Worm (Caenorhabditis elegans) whole organism, L1 larva: Measurements from ENCODE around the gene tag-329.

ENCODE experiments used
- alr-1 ChIP-seq: fragments of 200-800 bp; sonication (Bioruptor generic); optimal IDR thresholded peaks from 2 replicates; lab custom pipeline; 2018; ENCODE audit warnings: borderline replicate concordance, mild to moderate bottlenecking, missing genetic modification characterization, missing compliant biosample characterization
- blmp-1 ChIP-seq: fragments of 150-350 bp; optimal IDR thresholded peaks from 2 replicates; lab custom pipeline; 2014; ENCODE audit warnings: missing biosample characterization, missing genetic modification characterization
- ceh-8 ChIP-seq: fragments of 200-800 bp; sonication (Bioruptor generic); optimal IDR thresholded peaks from 2 replicates; lab custom pipeline; 2018; ENCODE audit warnings: mild to moderate bottlenecking, missing genetic modification characterization, moderate library complexity, missing compliant biosample characterization
- ceh-82 ChIP-seq, 3 experiments: fragments of 150-350 bp in 1 of 3; sonication (generic microtip) in 2 of 3; optimal IDR thresholded peaks; 2 replicates each; lab custom pipeline; 2014 to 2017; ENCODE audit warnings: missing biosample characterization in 3 of 3, missing genetic modification characterization in 3 of 3
- ceh-88 ChIP-seq: fragments of 200-800 bp; sonication (Bioruptor generic); IDR thresholded peaks from 2 replicates; pipeline ENCODE4 v1.3.6; 2022; ENCODE audit warnings: missing genetic modification characterization, missing compliant biosample characterization
- ceh-90 ChIP-seq: sonication (generic microtip); optimal IDR thresholded peaks from 2 replicates; lab custom pipeline; 2016; ENCODE audit warnings: missing genetic modification characterization, missing compliant biosample characterization
- dpl-1 ChIP-seq, 3 experiments: fragments of 150-350 bp in 2 of 3; sonication (generic microtip) in 1 of 3; optimal IDR thresholded peaks; 2 replicates each; lab custom pipeline; 2014 to 2017; ENCODE audit warnings: missing biosample characterization in 3 of 3, missing genetic modification characterization in 3 of 3, missing genetic modification reagents in 3 of 3
- dsc-1 ChIP-seq: sonication (generic microtip); optimal IDR thresholded peaks from 2 replicates; lab custom pipeline; 2016; ENCODE audit warnings: mild to moderate bottlenecking, missing genetic modification characterization, missing compliant biosample characterization
- elt-2 ChIP-seq: sonication (generic microtip); optimal IDR thresholded peaks from 2 replicates; lab custom pipeline; 2016; ENCODE audit warnings: missing genetic modification characterization, mild to moderate bottlenecking, inconsistent platforms, missing compliant biosample characterization, missing genetic modification reagents
- elt-3 ChIP-seq, 6 experiments: fragments of 150-350 bp in 1 of 6; sonication (generic microtip); optimal IDR thresholded peaks; 2 replicates each; lab custom pipeline; 2017 to 2018; ENCODE audit warnings: missing biosample characterization in 6 of 6, missing genetic modification characterization in 6 of 6, inconsistent platforms in 1 of 6
- ets-5 ChIP-seq: fragments of 200-800 bp; sonication (Bioruptor generic); IDR thresholded peaks from 2 replicates; pipeline ENCODE4 v1.3.6; 2022; ENCODE audit warnings: missing genetic modification characterization, missing compliant biosample characterization
- fkh-10 ChIP-seq: sonication (generic microtip); optimal IDR thresholded peaks from 2 replicates; lab custom pipeline; 2017; ENCODE audit warnings: missing biosample characterization, missing genetic modification reagents, missing genetic modification characterization
- fkh-4 ChIP-seq: sonication (generic microtip); optimal IDR thresholded peaks from 2 replicates; lab custom pipeline; 2016; ENCODE audit warnings: missing compliant biosample characterization, missing genetic modification characterization, borderline replicate concordance
- fos-1 ChIP-seq: fragments of 150-350 bp; optimal IDR thresholded peaks from 2 replicates; lab custom pipeline; 2014; ENCODE audit warnings: missing biosample characterization, missing genetic modification characterization
- grh-1 ChIP-seq: fragments of 200-800 bp; sonication (Bioruptor generic); IDR thresholded peaks from 2 replicates; pipeline ENCODE4 v1.3.6; 2022; ENCODE audit warnings: missing genetic modification reagents, missing genetic modification characterization, missing compliant biosample characterization
- hlh-17 ChIP-seq: fragments of 200-800 bp; sonication (Bioruptor generic); optimal IDR thresholded peaks from 2 replicates; lab custom pipeline; 2018; ENCODE audit warnings: missing genetic modification characterization, mild to moderate bottlenecking, missing compliant biosample characterization, moderate library complexity, borderline replicate concordance
- hlh-4 ChIP-seq: sonication (generic microtip); optimal IDR thresholded peaks from 2 replicates; lab custom pipeline; 2016; ENCODE audit warnings: mild to moderate bottlenecking, missing genetic modification characterization, missing compliant biosample characterization
- hpl-2 ChIP-seq: fragments of 150-350 bp; optimal IDR thresholded peaks from 2 replicates; lab custom pipeline; 2014; ENCODE audit warnings: missing biosample characterization, missing genetic modification reagents, missing genetic modification characterization
- irx-1 ChIP-seq: sonication (generic microtip); optimal IDR thresholded peaks from 2 replicates; lab custom pipeline; 2016; ENCODE audit warnings: missing genetic modification characterization, missing compliant biosample characterization
- isw-1 ChIP-seq: fragments of 200-800 bp; sonication (Bioruptor generic); IDR thresholded peaks from 2 replicates; pipeline ENCODE4 v1.3.6; 2022; ENCODE audit warnings: missing genetic modification characterization, missing compliant biosample characterization
- jun-1 ChIP-seq: fragments of 150-350 bp; optimal IDR thresholded peaks from 2 replicates; lab custom pipeline; 2014; ENCODE audit warnings: missing biosample characterization, missing genetic modification reagents, missing genetic modification characterization
- lin-13 ChIP-seq: fragments of 150-350 bp; optimal IDR thresholded peaks from 2 replicates; lab custom pipeline; 2014; ENCODE audit warnings: missing biosample characterization, missing genetic modification reagents, missing genetic modification characterization
- lir-3 ChIP-seq: sonication (generic microtip); optimal IDR thresholded peaks from 2 replicates; lab custom pipeline; 2016; ENCODE audit warnings: mild to moderate bottlenecking, missing genetic modification characterization, moderate library complexity, missing compliant biosample characterization; ENCODE audit not compliant: poor library complexity
- lsy-2 ChIP-seq, 2 experiments: fragments of 150-350 bp; optimal IDR thresholded peaks; 2 replicates each; lab custom pipeline; 2014; ENCODE audit warnings: missing biosample characterization in 2 of 2, missing genetic modification characterization in 2 of 2
- mab-9 ChIP-seq: fragments of 200-800 bp; sonication (Bioruptor generic); IDR thresholded peaks from 2 replicates; pipeline ENCODE4 v1.3.6; 2022; ENCODE audit warnings: missing genetic modification reagents, missing genetic modification characterization, missing compliant biosample characterization
- mep-1 ChIP-seq: fragments of 150-350 bp; optimal IDR thresholded peaks from 2 replicates; lab custom pipeline; 2014; ENCODE audit warnings: missing biosample characterization, missing genetic modification characterization
- nhr-19 ChIP-seq: fragments of 200-800 bp; sonication (Bioruptor generic); conservative IDR thresholded peaks from 2 replicates; pipeline ENCODE4 v1.3.6; 2022; ENCODE audit warnings: missing genetic modification characterization, missing compliant biosample characterization
- nhr-20 ChIP-seq: sonication (generic microtip); optimal IDR thresholded peaks from 2 replicates; lab custom pipeline; 2016; ENCODE audit warnings: mild to moderate bottlenecking, missing genetic modification characterization, missing compliant biosample characterization
- nhr-237 ChIP-seq: fragments of 150-350 bp; optimal IDR thresholded peaks from 2 replicates; lab custom pipeline; 2014; ENCODE audit warnings: missing biosample characterization, missing genetic modification characterization
- nhr-76 ChIP-seq: sonication (generic microtip); optimal IDR thresholded peaks from 2 replicates; lab custom pipeline; 2017; ENCODE audit warnings: missing biosample characterization, missing genetic modification characterization
- nhr-85 ChIP-seq: sonication (generic microtip); peaks from one replicate; lab custom pipeline; 2016; ENCODE audit warnings: missing genetic modification characterization, inconsistent platforms, missing compliant biosample characterization
- nhr-90 ChIP-seq: sonication (generic microtip); optimal IDR thresholded peaks from 2 replicates; lab custom pipeline; 2016; ENCODE audit warnings: mild to moderate bottlenecking, missing genetic modification characterization, missing compliant biosample characterization; ENCODE audit not compliant: poor library complexity
- pax-3 ChIP-seq: fragments of 200-800 bp; sonication (Bioruptor generic); optimal IDR thresholded peaks from 2 replicates; lab custom pipeline; 2018; ENCODE audit warnings: mild to moderate bottlenecking, missing genetic modification characterization, moderate library complexity, missing compliant biosample characterization
- rnt-1 ChIP-seq: sonication (generic microtip); optimal IDR thresholded peaks from 2 replicates; lab custom pipeline; 2016; ENCODE audit warnings: mild to moderate bottlenecking, missing genetic modification characterization, moderate library complexity, missing compliant biosample characterization
- skn-1 ChIP-seq: fragments of 150-350 bp; optimal IDR thresholded peaks from 2 replicates; lab custom pipeline; 2014; ENCODE audit warnings: missing biosample characterization, missing genetic modification characterization
- snpc-4 ChIP-seq: fragments of 150-350 bp; optimal IDR thresholded peaks from 2 replicates; lab custom pipeline; 2014; ENCODE audit warnings: missing biosample characterization, missing genetic modification characterization
- snu-23 ChIP-seq: sonication (generic microtip); optimal IDR thresholded peaks from 2 replicates; lab custom pipeline; 2016; ENCODE audit warnings: missing genetic modification characterization, missing compliant biosample characterization
- sox-4 ChIP-seq: sonication (generic microtip); optimal IDR thresholded peaks from 2 replicates; lab custom pipeline; 2016; ENCODE audit warnings: missing genetic modification characterization, missing compliant biosample characterization
- sptf-1 ChIP-seq: fragments of 150-350 bp; optimal IDR thresholded peaks from 2 replicates; lab custom pipeline; 2014; ENCODE audit warnings: missing biosample characterization, missing genetic modification characterization
- sup-37 ChIP-seq: fragments of 200-800 bp; sonication (Bioruptor generic); optimal IDR thresholded peaks from 2 replicates; lab custom pipeline; 2018; ENCODE audit warnings: mild to moderate bottlenecking, missing genetic modification characterization, missing compliant biosample characterization
- tlp-1 ChIP-seq: fragments of 150-350 bp; optimal IDR thresholded peaks from 2 replicates; lab custom pipeline; 2014; ENCODE audit warnings: missing biosample characterization, missing genetic modification characterization
- unc-130 ChIP-seq: fragments of 150-350 bp; optimal IDR thresholded peaks from 2 replicates; lab custom pipeline; 2017; ENCODE audit warnings: missing biosample characterization, missing genetic modification characterization, inconsistent platforms
- unc-86 ChIP-seq: sonication (generic microtip); optimal IDR thresholded peaks from 2 replicates; lab custom pipeline; 2016; ENCODE audit warnings: missing genetic modification characterization, missing compliant biosample characterization
- unc-98 ChIP-seq: fragments of 200-800 bp; sonication (Bioruptor generic); IDR thresholded peaks from 2 replicates; pipeline ENCODE4 v1.3.6; 2022; ENCODE audit warnings: missing genetic modification characterization, missing compliant biosample characterization
- xbp-1 ChIP-seq: sonication (generic microtip); optimal IDR thresholded peaks from 2 replicates; lab custom pipeline; 2016; ENCODE audit warnings: missing genetic modification characterization, missing compliant biosample characterization
- zip-4 ChIP-seq: fragments of 200-800 bp; sonication (Bioruptor generic); optimal IDR thresholded peaks from 2 replicates; lab custom pipeline; 2018; ENCODE audit warnings: mild to moderate bottlenecking, missing genetic modification characterization, moderate library complexity, missing compliant biosample characterization
- ztf-11 ChIP-seq, 2 experiments: sonication (generic microtip); optimal IDR thresholded peaks; 2 replicates each; lab custom pipeline; 2016 to 2017; ENCODE audit warnings: missing genetic modification characterization in 2 of 2, missing biosample characterization in 1 of 2, missing compliant biosample characterization in 1 of 2
- ztf-4 ChIP-seq: fragments of 150-350 bp; optimal IDR thresholded peaks from 2 replicates; lab custom pipeline; 2014; ENCODE audit warnings: missing biosample characterization, missing genetic modification characterization

The tag-329 gene

ce11 chrV:9500826-9501451 is 33.8 kb upstream of the tag-329 start, which contains the start of gene swt-5:
TSS of gene swt-5 (plus strand) at chrV:9501401.
- TF ChIP-seq hlh-17 (GFP tag; lab: Kevin White, UChicago) (no peak), alr-1 (no peak), lsy-2 (tag; optimal IDR thresholded peaks at IDR 0.05; lab: Kevin White, UChicago) (no peak), nhr-90 (tag; lab: Kevin White, UChicago) (no peak), elt-3 (tag; optimal IDR thresholded peaks at IDR 0.05; lab: Kevin White, UChicago) (no peak), irx-1 (no peak), pax-3 (no peak), hlh-4 (tag; lab: Kevin White, UChicago) (no peak), elt-2 (tag; lab: Kevin White, UChicago) (no peak), unc-130 (no peak), ceh-82 (tag; optimal IDR thresholded peaks at IDR 0.05; lab: Kevin White, UChicago) (no peak), skn-1 (tag; lab: Kevin White, UChicago) (no peak), nhr-237 (no peak), nhr-76 (tag; lab: Kevin White, UChicago) (no peak), hpl-2 (GFP tag; lab: Kevin White, UChicago) (no peak)

- TF ChIP-seq blmp-1 (peak; percentile 1), lin-13 (GFP tag; lab: Kevin White, UChicago) (no peak), unc-86 (tag; lab: Kevin White, UChicago) (peak; percentile 66), zip-4 (GFP tag; lab: Kevin White, UChicago) (no peak), sup-37 (GFP tag; lab: Kevin White, UChicago) (no peak), lir-3 (peak; percentile 35), ceh-88 (GFP tag; lab: Robert Waterston, UW) (0 out of 2 replicates have a peak, but pooled peaks have one; percentile 20), sox-4 (tag; lab: Kevin White, UChicago) (peak; percentile 33), fos-1 (tag; lab: Kevin White, UChicago) (peak; percentile 63), elt-3 (tag; optimal IDR thresholded peaks at IDR 0.05; lab: Kevin White, UChicago) (peak in 2 of 6 experiments; percentile 18 to 45), hlh-17 (GFP tag; lab: Kevin White, UChicago) (no peak), unc-98 (GFP tag; lab: Robert Waterston, UW) (peak; percentile 43; the same call in 1 of the 2 replicates), lsy-2 (tag; optimal IDR thresholded peaks at IDR 0.05; lab: Kevin White, UChicago) (peak; percentile 56 to 71), dpl-1 (GFP tag; optimal IDR thresholded peaks at IDR 0.05; lab: Kevin White, UChicago) (peak; percentile 12 to 51 (median 49)), ceh-8 (GFP tag; lab: Kevin White, UChicago) (peak; percentile 62), fkh-10 (peak; percentile 40), dsc-1 (tag; lab: Kevin White, UChicago) (peak; percentile 81), fkh-4 (tag; lab: Kevin White, UChicago) (no peak), nhr-19 (peak; percentile 81), grh-1 (peak; percentile 41), ztf-11 (tag; optimal IDR thresholded peaks at IDR 0.05; lab: Kevin White, UChicago) (peak in 1 of 2 experiments; percentile 15), jun-1 (tag; lab: Kevin White, UChicago) (peak; percentile 10), mab-9 (GFP tag; lab: Robert Waterston, UW) (peak; percentile 60), ztf-4 (tag; lab: Kevin White, UChicago) (peak; percentile 25), ceh-90 (no peak), sptf-1 (tag; lab: Kevin White, UChicago) (no peak), xbp-1 (tag; lab: Kevin White, UChicago) (peak; percentile 69), snu-23 (GFP tag; lab: Kevin White, UChicago) (peak; percentile 89), rnt-1 (tag; lab: Kevin White, UChicago) (peak; percentile 77), mep-1 (tag; lab: Kevin White, UChicago) (peak; percentile 75), nhr-76 (tag; lab: Kevin White, UChicago) (no peak), hpl-2 (GFP tag; lab: Kevin White, UChicago) (no peak), nhr-85 (tag; lab: Kevin White, UChicago) (peak; percentile 83), ets-5 (GFP tag; lab: Robert Waterston, UW) (no peak), snpc-4 (tag; lab: Kevin White, UChicago) (peak; percentile 95), tlp-1 (tag; lab: Kevin White, UChicago) (no peak), isw-1 (GFP tag; lab: Robert Waterston, UW) (peak; percentile 46), nhr-20 (tag; lab: Kevin White, UChicago) (peak; percentile 81), unc-130 (peak; percentile 44)
Measured at ce11 chrV:9503152-9503817, 31.4 kb upstream of the tag-329 start.
